Worm (Caenorhabditis elegans): ENCODE measurements around the gene M03F8.1.

M03F8.1 gene

DNA sequence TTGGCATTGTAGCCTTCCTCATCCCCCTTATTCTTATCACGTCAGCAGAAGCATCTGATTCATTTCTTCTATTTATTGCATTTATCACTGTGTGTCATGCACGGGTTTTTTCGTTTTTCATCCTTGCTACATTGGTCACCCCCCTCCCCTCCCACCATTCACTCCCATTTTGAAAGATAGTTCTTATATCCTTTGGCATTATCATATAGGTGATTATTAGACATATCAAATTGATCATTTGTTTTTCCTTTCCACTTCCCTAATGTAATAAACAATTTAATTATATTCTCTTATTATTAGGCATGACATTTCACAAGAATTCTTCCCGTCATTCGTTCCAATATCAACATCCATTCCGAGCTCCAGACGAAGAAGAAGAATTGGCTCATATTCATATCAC is at the start of gene M03F8.1:
TSS of gene M03F8.1 (plus strand) at position 301 of the 400 bp plus-strand sequence.
- TF ChIP-seq ztf-11 (tag; optimal IDR thresholded peaks at IDR 0.05) (no peak), ceh-28 (tag; optimal IDR thresholded peaks at IDR 0.05) (no peak), mdl-1 (tag; optimal IDR thresholded peaks at IDR 0.05) (no peak), lin-39 (tag; optimal IDR thresholded peaks at IDR 0.05) (no peak), nhr-25 (tag; optimal IDR thresholded peaks at IDR 0.05) (no peak), nhr-28 (tag; optimal IDR thresholded peaks at IDR 0.05) (no peak), unc-39 (tag; optimal IDR thresholded peaks at IDR 0.05) (no peak), R02D3.7 (tag; optimal IDR thresholded peaks at IDR 0.05) (no peak), egl-27 (tag; optimal IDR thresholded peaks at IDR 0.05) (no peak)

DNA sequence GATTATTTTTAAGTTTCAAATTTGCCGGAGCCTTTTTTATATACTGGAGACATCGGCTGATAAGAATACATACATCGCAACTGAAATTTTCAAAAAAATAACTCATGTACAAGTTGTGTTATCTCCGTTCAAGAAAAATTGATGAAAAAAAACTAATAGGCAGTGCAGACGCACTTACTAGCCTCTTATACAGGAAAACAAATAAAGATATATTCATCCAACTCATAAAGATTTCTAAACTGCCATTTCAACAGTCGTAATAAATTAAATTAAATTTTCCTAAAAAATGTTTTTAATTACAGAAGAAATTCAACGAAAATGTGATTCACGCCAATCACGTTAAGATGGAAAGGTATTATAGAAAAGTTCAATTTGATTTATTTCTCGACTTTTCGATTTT is 49.4 kb upstream of the M03F8.1 start, which contains the start of gene C04E6.5:
TSS of gene C04E6.5 (plus strand) at position 301 of the 400 bp plus-strand sequence.
- TF ChIP-seq lin-15B (tag; optimal IDR thresholded peaks at IDR 0.05) = no peak
- TF ChIP-seq nhr-25 (tag; optimal IDR thresholded peaks at IDR 0.05) = no peak
- TF ChIP-seq nhr-67 (tag; optimal IDR thresholded peaks at IDR 0.05) = no peak
- no peak for TF ChIP-seq fkh-10 (GFP tag; optimal IDR thresholded peaks at IDR 0.05)
- no peak for TF ChIP-seq nhr-23 (tag; optimal IDR thresholded peaks at IDR 0.05)
- TF ChIP-seq unc-39 (tag; optimal IDR thresholded peaks at IDR 0.05) = no peak
- no peak for TF ChIP-seq pqm-1 (tag; optimal IDR thresholded peaks at IDR 0.05)
- TF ChIP-seq nhr-77 (tag; optimal IDR thresholded peaks at IDR 0.05) = no peak
- TF ChIP-seq ceh-82 (tag; optimal IDR thresholded peaks at IDR 0.05) = no peak
- no peak for TF ChIP-seq nhr-12 (tag; optimal IDR thresholded peaks at IDR 0.05)
- no peak for TF ChIP-seq aly-2 (tag; optimal IDR thresholded peaks at IDR 0.05)
- TF ChIP-seq lsy-12 (tag; optimal IDR thresholded peaks at IDR 0.05) = no peak
- TF ChIP-seq elt-2 (tag; optimal IDR thresholded peaks at IDR 0.05) = no peak
- TF ChIP-seq snpc-4 (tag; optimal IDR thresholded peaks at IDR 0.05) = no peak
- no peak for TF ChIP-seq nhr-43 (tag; optimal IDR thresholded peaks at IDR 0.05; ENCODE audit: poor library complexity, severe bottlenecking)
- no peak for TF ChIP-seq fos-1 (tag; optimal IDR thresholded peaks at IDR 0.05)
- no peak for TF ChIP-seq unc-62 (GFP tag; optimal IDR thresholded peaks at IDR 0.05)

DNA sequence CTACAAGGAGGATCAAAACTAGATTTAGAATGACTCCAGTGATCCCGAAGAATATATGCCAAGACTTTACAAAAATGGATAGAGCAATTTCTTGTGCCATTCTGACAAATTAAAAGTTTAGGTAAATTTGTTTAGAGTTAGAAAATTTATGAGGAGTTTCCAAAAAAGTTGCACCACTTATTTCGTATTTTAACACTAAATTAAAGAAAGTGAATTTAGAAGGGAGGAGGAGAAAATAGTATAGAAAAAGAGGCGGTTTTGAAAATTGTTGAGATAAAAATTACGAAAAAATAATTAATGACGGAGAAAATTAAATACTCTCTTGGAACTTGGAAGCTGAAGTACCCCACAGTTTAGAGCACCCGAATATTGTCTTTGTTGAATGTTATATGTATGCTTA is 45.0 kb upstream of the M03F8.1 start, which contains the start of gene srd-15:
TSS of gene srd-15 (minus strand) at position 101 of the 400 bp plus-strand sequence.
- TF ChIP-seq fkh-2 (tag; optimal IDR thresholded peaks at IDR 0.05) (no peak), lin-15B (tag; optimal IDR thresholded peaks at IDR 0.05) (no peak), nhr-25 (tag; optimal IDR thresholded peaks at IDR 0.05) (no peak)

DNA sequence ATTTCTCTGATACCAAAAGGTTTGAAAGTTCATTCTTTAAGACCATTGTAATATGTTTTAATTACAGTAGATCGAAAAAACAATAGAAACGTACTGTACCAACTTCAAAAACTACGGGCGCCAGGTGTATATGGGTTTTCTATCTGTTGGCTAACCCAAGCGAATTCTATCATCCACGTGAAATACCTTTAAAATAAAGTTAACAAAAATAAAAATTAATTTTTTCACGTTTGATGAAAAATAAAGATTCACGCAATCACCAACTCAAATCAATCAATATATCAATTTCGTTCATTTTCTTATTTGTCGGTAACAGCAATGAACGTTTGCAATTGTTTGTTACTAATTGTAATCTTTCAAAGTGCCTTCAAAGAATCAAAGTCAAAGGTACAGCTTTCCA is 44.1 kb upstream of the M03F8.1 start, which contains the start of gene C04E6.4:
TSS of gene C04E6.4 (plus strand) at position 301 of the 400 bp plus-strand sequence.
- no peak for TF ChIP-seq skn-1 (tag; optimal IDR thresholded peaks at IDR 0.05)
- no peak for TF ChIP-seq lsy-12 (tag; optimal IDR thresholded peaks at IDR 0.05)
- TF ChIP-seq fos-1 (tag; optimal IDR thresholded peaks at IDR 0.05) = no peak
- TF ChIP-seq daf-12 (tag; optimal IDR thresholded peaks at IDR 0.05) = no peak
- TF ChIP-seq ceh-9 (tag; optimal IDR thresholded peaks at IDR 0.05) = no peak
- TF ChIP-seq unc-62 (GFP tag; optimal IDR thresholded peaks at IDR 0.05) = no peak
- no peak for TF ChIP-seq fkh-2 (tag; optimal IDR thresholded peaks at IDR 0.05)
- no peak for TF ChIP-seq nhr-11 (tag; optimal IDR thresholded peaks at IDR 0.05)
- TF ChIP-seq ceh-28 (tag; optimal IDR thresholded peaks at IDR 0.05) = no peak
- no peak for TF ChIP-seq nhr-67 (tag; optimal IDR thresholded peaks at IDR 0.05)
- TF ChIP-seq nhr-237 (tag; optimal IDR thresholded peaks at IDR 0.05) = no peak
- no peak for TF ChIP-seq R02D3.7 (tag; optimal IDR thresholded peaks at IDR 0.05)
- TF ChIP-seq ztf-4 (tag; optimal IDR thresholded peaks at IDR 0.05) = no peak
- no peak for TF ChIP-seq egl-27 (tag; optimal IDR thresholded peaks at IDR 0.05)
- TF ChIP-seq ceh-16 (tag; optimal IDR thresholded peaks at IDR 0.05) = no peak
- TF ChIP-seq zag-1 (tag; optimal IDR thresholded peaks at IDR 0.05) = no peak
- no peak for TF ChIP-seq hmg-11 (tag; optimal IDR thresholded peaks at IDR 0.05)
- no peak for TF ChIP-seq ztf-11 (tag; optimal IDR thresholded peaks at IDR 0.05)
- TF ChIP-seq ZK546.5 (tag; optimal IDR thresholded peaks at IDR 0.05) = no peak

DNA sequence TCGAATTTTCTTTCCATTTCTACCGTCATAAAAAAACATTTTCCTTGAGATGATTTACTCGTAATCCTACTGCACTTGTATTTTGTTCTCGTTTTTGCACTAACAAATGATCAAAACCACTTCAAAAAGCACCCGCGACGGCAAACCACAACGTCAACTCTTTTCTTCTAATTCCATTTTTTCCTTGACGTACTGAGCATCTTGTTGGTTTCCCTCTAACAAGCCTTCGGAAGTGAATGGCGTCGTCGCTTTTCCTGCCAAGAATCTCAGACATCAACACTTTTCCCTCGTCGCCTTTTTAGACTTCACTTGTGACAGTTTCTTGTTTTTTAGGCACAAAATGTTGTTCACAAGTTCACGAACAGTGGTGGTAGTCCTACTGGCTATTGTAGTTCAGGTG is 38.8 kb upstream of the M03F8.1 start, which contains the start of gene C04E6.13:
TSS of gene C04E6.13 (plus strand) at position 301 of the 400 bp plus-strand sequence.
- TF ChIP-seq skn-1 (tag; optimal IDR thresholded peaks at IDR 0.05) (no peak), egl-5 (tag; optimal IDR thresholded peaks at IDR 0.05) (no peak), fkh-2 (tag; optimal IDR thresholded peaks at IDR 0.05) (no peak), pha-4 (tag; optimal IDR thresholded peaks at IDR 0.05) (no peak), zag-1 (tag; optimal IDR thresholded peaks at IDR 0.05) (no peak), fkh-10 (GFP tag; optimal IDR thresholded peaks at IDR 0.05) (no peak), pqm-1 (tag; optimal IDR thresholded peaks at IDR 0.05) (no peak), mml-1 (tag; optimal IDR thresholded peaks at IDR 0.05) (no peak), nhr-25 (tag; optimal IDR thresholded peaks at IDR 0.05) (no peak), egl-27 (tag; optimal IDR thresholded peaks at IDR 0.05) (no peak), nhr-28 (tag; optimal IDR thresholded peaks at IDR 0.05) (no peak), nhr-11 (tag; optimal IDR thresholded peaks at IDR 0.05) (no peak), nfya-1 (tag; optimal IDR thresholded peaks at IDR 0.05; ENCODE audit: insufficient read depth) (no peak), snpc-4 (tag; optimal IDR thresholded peaks at IDR 0.05) (no peak), sea-2 (GFP tag; optimal IDR thresholded peaks at IDR 0.05) (no peak), elt-3 (tag; optimal IDR thresholded peaks at IDR 0.05) (no peak)

Measured in whole organism, L3 larva.